Worm (Caenorhabditis elegans): ENCODE results near the gene vps-54.
A peak's percentile ranks its signal among the peaks of the same experiment; 100 is the strongest.

The vps-54 gene

ce11 chrV:10581837-10582300, 5.7 kb upstream of the vps-54 start, which contains the start of gene T21C9.6:
TSS of gene T21C9.6 (plus strand) at chrV:10581887.
- TF ChIP-seq ztf-29 (GFP tag; IDR thresholded peaks at IDR 0.05): no peak
- no peak for TF ChIP-seq med-1 (GFP tag; optimal IDR thresholded peaks at IDR 0.05; ENCODE audit: insufficient read depth)
- no peak for TF ChIP-seq ztf-23 (GFP tag; IDR thresholded peaks at IDR 0.05)
- no peak for TF ChIP-seq flt-1 (GFP tag; IDR thresholded peaks at IDR 0.05)
- no peak for TF ChIP-seq ref-1 (GFP tag; conservative IDR thresholded peaks at IDR 0.05)
- no peak for TF ChIP-seq cog-1 (tag; optimal IDR thresholded peaks at IDR 0.05)
- TF ChIP-seq T22C8.4 (GFP tag; IDR thresholded peaks at IDR 0.05): no peak
- TF ChIP-seq klf-2 (GFP tag; conservative IDR thresholded peaks at IDR 0.05): no peak
- no peak for TF ChIP-seq tab-1 (GFP tag; IDR thresholded peaks at IDR 0.05)

- TF ChIP-seq ztf-23 (GFP tag; IDR thresholded peaks at IDR 0.05): no peak
- no peak for TF ChIP-seq cog-1 (tag; optimal IDR thresholded peaks at IDR 0.05)
- no peak for TF ChIP-seq T22C8.4 (GFP tag; IDR thresholded peaks at IDR 0.05)
- TF ChIP-seq ref-1 (GFP tag; conservative IDR thresholded peaks at IDR 0.05): no peak
- no peak for TF ChIP-seq tab-1 (GFP tag; IDR thresholded peaks at IDR 0.05)
- TF ChIP-seq med-1 (GFP tag; optimal IDR thresholded peaks at IDR 0.05; ENCODE audit: insufficient read depth): no peak
- no peak for TF ChIP-seq ztf-29 (GFP tag; IDR thresholded peaks at IDR 0.05)
- TF ChIP-seq flt-1 (GFP tag; IDR thresholded peaks at IDR 0.05): no peak
- no peak for TF ChIP-seq klf-2 (GFP tag; conservative IDR thresholded peaks at IDR 0.05)
These were observed 4.4 kb upstream of the vps-54 start for ce11 chrV:10580638-10581037.

DNA sequence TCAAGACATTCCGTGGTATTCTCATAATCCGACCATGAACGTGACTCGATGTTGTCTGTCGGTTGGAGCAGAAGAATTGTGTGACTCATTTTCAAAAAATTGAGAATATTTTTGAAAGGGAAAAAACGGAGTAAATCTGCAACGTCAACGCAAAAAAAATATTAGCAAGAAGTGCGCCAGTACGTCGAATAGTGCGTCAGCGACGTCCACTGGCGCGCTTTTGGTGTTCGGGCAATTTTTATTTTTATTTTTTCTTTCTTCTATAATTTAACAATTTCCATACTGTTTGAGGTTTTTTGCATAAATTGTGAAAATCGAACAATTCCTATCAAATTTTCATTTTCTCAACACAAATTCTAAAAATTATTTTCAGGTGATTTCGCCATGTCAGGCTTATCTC, 2.7 kb upstream of the vps-54 start, which contains the start of the genes erh-1 and lpd-9:
TSS of gene erh-1 (minus strand) at position 204 of the 400 bp plus-strand sequence.
TSS of gene lpd-9 (plus strand) at position 368 of the 400 bp plus-strand sequence.
- TF ChIP-seq klf-2 (GFP tag; conservative IDR thresholded peaks at IDR 0.05): no peak
- no peak for TF ChIP-seq ztf-29 (GFP tag; IDR thresholded peaks at IDR 0.05)
- peak; percentile 33 for TF ChIP-seq med-1 (GFP tag; optimal IDR thresholded peaks at IDR 0.05; ENCODE audit: insufficient read depth)
- TF ChIP-seq cog-1 (tag; optimal IDR thresholded peaks at IDR 0.05): no peak
- TF ChIP-seq tab-1 (GFP tag; IDR thresholded peaks at IDR 0.05): no peak
- 0 out of 2 replicates have a peak, but pooled peaks have one; percentile 45 for TF ChIP-seq ztf-23 (GFP tag; IDR thresholded peaks at IDR 0.05)
- TF ChIP-seq T22C8.4 (GFP tag; IDR thresholded peaks at IDR 0.05): no peak

DNA sequence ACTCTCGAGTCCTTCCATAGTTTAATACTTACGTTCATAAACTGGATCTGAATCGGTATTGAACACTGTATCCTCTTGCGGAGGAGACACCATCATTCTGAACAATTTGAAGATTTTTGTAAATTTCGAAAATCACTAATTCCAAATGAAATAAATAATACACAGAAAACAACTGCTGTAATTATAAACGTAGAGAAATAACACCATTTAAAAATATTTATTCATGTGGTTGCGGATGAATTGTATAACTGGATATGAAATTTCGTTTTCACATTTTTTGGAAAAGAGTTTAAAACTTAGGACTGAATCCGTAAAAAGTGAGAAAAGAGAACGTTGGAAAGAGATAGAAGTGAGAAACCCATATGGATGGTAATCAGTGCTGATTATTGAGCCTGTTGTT, 2.0 kb upstream of the vps-54 start, which contains the start of gene mics-1:
TSS of gene mics-1 (minus strand) at position 101 of the 400 bp plus-strand sequence.
- no peak for TF ChIP-seq tab-1 (GFP tag; IDR thresholded peaks at IDR 0.05)
- no peak for TF ChIP-seq ref-1 (GFP tag; conservative IDR thresholded peaks at IDR 0.05)
- TF ChIP-seq ztf-23 (GFP tag; IDR thresholded peaks at IDR 0.05): no peak
- no peak for TF ChIP-seq med-1 (GFP tag; optimal IDR thresholded peaks at IDR 0.05; ENCODE audit: insufficient read depth)
- TF ChIP-seq ztf-29 (GFP tag; IDR thresholded peaks at IDR 0.05): no peak
- no peak for TF ChIP-seq klf-2 (GFP tag; conservative IDR thresholded peaks at IDR 0.05)
- TF ChIP-seq cog-1 (tag; optimal IDR thresholded peaks at IDR 0.05): no peak
- no peak for TF ChIP-seq flt-1 (GFP tag; IDR thresholded peaks at IDR 0.05)
- TF ChIP-seq T22C8.4 (GFP tag; IDR thresholded peaks at IDR 0.05): no peak

- no peak for TF ChIP-seq ztf-23 (GFP tag; IDR thresholded peaks at IDR 0.05)
- no peak for TF ChIP-seq ref-1 (GFP tag; conservative IDR thresholded peaks at IDR 0.05)
- no peak for TF ChIP-seq flt-1 (GFP tag; IDR thresholded peaks at IDR 0.05)
- TF ChIP-seq klf-2 (GFP tag; conservative IDR thresholded peaks at IDR 0.05): no peak
- TF ChIP-seq T22C8.4 (GFP tag; IDR thresholded peaks at IDR 0.05): no peak
- TF ChIP-seq med-1 (GFP tag; optimal IDR thresholded peaks at IDR 0.05; ENCODE audit: insufficient read depth): no peak
- no peak for TF ChIP-seq ztf-29 (GFP tag; IDR thresholded peaks at IDR 0.05)
- TF ChIP-seq tab-1 (GFP tag; IDR thresholded peaks at IDR 0.05): no peak
- TF ChIP-seq cog-1 (tag; optimal IDR thresholded peaks at IDR 0.05): no peak
These were observed 2.0 kb downstream of the vps-54 start for ce11 chrV:10574197-10574596.

DNA sequence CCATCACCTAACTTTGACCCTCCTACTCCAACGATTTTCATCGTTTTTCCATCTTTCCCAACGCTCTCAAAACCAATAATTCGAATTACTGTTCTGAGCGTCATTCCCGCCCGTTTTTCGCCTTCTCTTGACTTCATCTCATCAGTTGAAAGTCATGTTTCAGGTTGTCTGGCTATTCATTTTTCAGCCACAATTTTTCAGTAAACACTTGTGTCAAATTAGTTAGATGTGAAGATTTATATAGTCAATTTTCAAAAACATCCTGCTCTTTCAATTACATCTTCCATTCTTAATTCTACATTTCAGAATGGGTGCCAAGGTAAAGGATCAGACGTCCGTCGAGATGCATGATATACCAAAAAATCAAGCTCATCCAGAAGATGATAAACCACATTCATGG, 3.6 kb downstream of the vps-54 start, which contains the start of gene del-6:
TSS of gene del-6 (plus strand) at position 301 of the 400 bp plus-strand sequence.
- TF ChIP-seq cog-1 (tag; optimal IDR thresholded peaks at IDR 0.05) (no peak), med-1 (GFP tag; optimal IDR thresholded peaks at IDR 0.05; ENCODE audit: insufficient read depth) (no peak), ztf-23 (GFP tag; IDR thresholded peaks at IDR 0.05) (no peak), T22C8.4 (GFP tag; IDR thresholded peaks at IDR 0.05) (no peak), tab-1 (GFP tag; IDR thresholded peaks at IDR 0.05) (no peak), flt-1 (GFP tag; IDR thresholded peaks at IDR 0.05) (no peak), ztf-29 (GFP tag; IDR thresholded peaks at IDR 0.05) (no peak), ref-1 (GFP tag; conservative IDR thresholded peaks at IDR 0.05) (no peak), klf-2 (GFP tag; conservative IDR thresholded peaks at IDR 0.05) (no peak)

DNA sequence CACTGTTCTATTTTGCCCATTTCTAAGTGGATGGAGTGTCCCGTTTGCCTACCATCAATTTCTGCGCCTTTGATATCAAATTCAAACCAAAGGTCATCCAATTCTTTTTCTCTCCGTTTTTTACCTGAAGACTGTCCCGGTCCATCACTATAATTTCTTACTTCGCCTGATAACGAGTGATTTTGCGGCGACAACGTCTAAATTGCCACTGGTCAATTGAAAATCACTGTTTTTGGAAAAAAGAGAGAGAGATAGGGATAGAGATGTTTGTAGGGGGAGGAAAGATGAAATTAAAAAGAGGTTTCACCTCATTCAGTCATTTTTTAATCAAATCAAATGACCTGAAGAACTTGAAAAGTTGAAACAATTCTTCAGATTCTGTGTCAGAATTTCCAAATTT, 4.7 kb downstream of the vps-54 start:
- TF ChIP-seq klf-2 (GFP tag; conservative IDR thresholded peaks at IDR 0.05) (no peak), ztf-23 (GFP tag; IDR thresholded peaks at IDR 0.05) (no peak), tab-1 (GFP tag; IDR thresholded peaks at IDR 0.05) (no peak), cog-1 (tag; optimal IDR thresholded peaks at IDR 0.05) (no peak), T22C8.4 (GFP tag; IDR thresholded peaks at IDR 0.05) (no peak), flt-1 (GFP tag; IDR thresholded peaks at IDR 0.05) (no peak), ztf-29 (GFP tag; IDR thresholded peaks at IDR 0.05) (no peak), ref-1 (GFP tag; conservative IDR thresholded peaks at IDR 0.05) (no peak), med-1 (GFP tag; optimal IDR thresholded peaks at IDR 0.05; ENCODE audit: insufficient read depth) (no peak)

- TF ChIP-seq med-1 (GFP tag; optimal IDR thresholded peaks at IDR 0.05; ENCODE audit: insufficient read depth) (no peak), ref-1 (GFP tag; conservative IDR thresholded peaks at IDR 0.05) (no peak), ztf-23 (GFP tag; IDR thresholded peaks at IDR 0.05) (no peak), ztf-29 (GFP tag; IDR thresholded peaks at IDR 0.05) (no peak), flt-1 (GFP tag; IDR thresholded peaks at IDR 0.05) (no peak), tab-1 (GFP tag; IDR thresholded peaks at IDR 0.05) (no peak), klf-2 (GFP tag; conservative IDR thresholded peaks at IDR 0.05) (no peak), T22C8.4 (GFP tag; IDR thresholded peaks at IDR 0.05) (no peak)
These were observed 7.7 kb downstream of the vps-54 start for ce11 chrV:10568496-10568895.

ce11 chrV:10564830-10565365, 11.3 kb downstream of the vps-54 start, which contains the start of gene cat-4:
TSS of gene cat-4 (plus strand) at chrV:10564880.
- no peak for TF ChIP-seq flt-1 (GFP tag; IDR thresholded peaks at IDR 0.05)
- TF ChIP-seq ztf-29 (GFP tag; IDR thresholded peaks at IDR 0.05): no peak
- no peak for TF ChIP-seq med-1 (GFP tag; optimal IDR thresholded peaks at IDR 0.05; ENCODE audit: insufficient read depth)
- no peak for TF ChIP-seq ztf-23 (GFP tag; IDR thresholded peaks at IDR 0.05)
- no peak for TF ChIP-seq klf-2 (GFP tag; conservative IDR thresholded peaks at IDR 0.05)
- no peak for TF ChIP-seq cog-1 (tag; optimal IDR thresholded peaks at IDR 0.05)
- no peak for TF ChIP-seq T22C8.4 (GFP tag; IDR thresholded peaks at IDR 0.05)
- TF ChIP-seq ref-1 (GFP tag; conservative IDR thresholded peaks at IDR 0.05): no peak

All from whole organism, midembryonic.